Fruit fly (Drosophila melanogaster) Kc167 (cell line): ENCODE data around the gene bam.

Experiments
- Myc ChIP-seq: fragments of >200 bp; optimal IDR thresholded peaks from 2 replicates; lab custom pipeline; 2017; ENCODE audit warnings: missing external identifiers
- Sin3A ChIP-seq: fragments of >200 bp; optimal IDR thresholded peaks from 2 replicates; lab custom pipeline; 2018; ENCODE audit warnings: missing external identifiers
- h ChIP-seq: fragments of >200 bp; optimal IDR thresholded peaks from 3 replicates; lab custom pipeline; 2018; ENCODE audit warnings: missing external identifiers
- insv ChIP-seq: fragments of >200 bp; optimal IDR thresholded peaks from 3 replicates; lab custom pipeline; 2018; ENCODE audit warnings: missing external identifiers
- psq ChIP-seq: fragments of >200 bp; optimal IDR thresholded peaks from 2 replicates; lab custom pipeline; 2017; ENCODE audit warnings: missing external identifiers
- ttk ChIP-seq: sonication (Bioruptor generic); optimal IDR thresholded peaks from 2 replicates; lab custom pipeline; 2017; ENCODE audit warnings: missing external identifiers

The bam gene

DNA sequence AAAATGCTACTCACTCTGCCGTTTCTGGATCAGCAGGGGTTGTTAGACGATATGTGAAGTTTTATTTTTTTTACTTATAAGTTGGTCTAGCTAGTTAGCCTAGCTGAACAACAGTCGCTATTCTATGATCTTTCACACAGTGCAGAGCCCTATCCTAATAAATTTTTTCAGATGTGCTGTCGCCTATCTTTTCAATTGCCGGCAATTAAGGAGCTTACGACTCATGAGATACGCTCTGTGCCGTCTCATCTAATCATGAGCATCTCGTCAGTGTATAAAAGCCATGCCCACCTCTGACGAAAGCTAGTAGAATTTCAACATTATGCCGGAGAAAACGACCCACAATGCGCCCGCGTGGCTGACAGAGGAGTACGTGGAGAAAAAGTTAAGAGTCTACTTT lies 25.0 kb upstream of the bam start, which contains the start of the genes CG11889 and CG11891:
CG11889 (plus strand) TSS at position 301 of the 400 bp plus-strand sequence.
CG11891 (plus strand) TSS at position 301 of the 400 bp plus-strand sequence.
- TF ChIP-seq ttk (lab: Kevin White, UChicago) (no peak), h (lab: Kevin White, UChicago) (no peak), insv (lab: Kevin White, UChicago) (no peak), psq (lab: Kevin White, UChicago) (no peak), Sin3A (lab: Kevin White, UChicago) (no peak), Myc (lab: Kevin White, UChicago) (no peak)

DNA sequence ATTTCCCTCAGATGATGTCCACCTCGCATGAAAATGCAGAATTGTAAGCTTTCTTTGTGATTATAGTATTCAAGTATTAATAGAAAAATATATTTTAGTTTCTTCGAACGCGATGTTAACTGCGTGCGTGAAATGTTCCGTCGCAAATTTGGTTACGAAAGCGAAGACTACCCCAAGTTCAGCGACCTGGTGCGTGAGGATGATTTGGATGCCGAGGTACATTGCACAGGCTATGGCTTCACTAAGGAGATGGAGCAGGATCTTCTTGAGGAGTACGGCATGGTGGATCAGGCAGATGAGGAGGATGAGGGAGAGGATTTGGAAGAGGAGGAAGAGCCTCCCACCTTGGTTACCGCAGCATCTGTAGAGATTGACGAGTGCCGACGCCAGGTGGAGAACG lies 21.8 kb upstream of the bam start:
- no peak for TF ChIP-seq ttk (lab: Kevin White, UChicago)
- no peak for TF ChIP-seq insv (lab: Kevin White, UChicago)
- TF ChIP-seq psq (lab: Kevin White, UChicago), result no peak
- TF ChIP-seq Myc (lab: Kevin White, UChicago), result no peak
- TF ChIP-seq Sin3A (lab: Kevin White, UChicago), result no peak
- no peak for TF ChIP-seq h (lab: Kevin White, UChicago)

DNA sequence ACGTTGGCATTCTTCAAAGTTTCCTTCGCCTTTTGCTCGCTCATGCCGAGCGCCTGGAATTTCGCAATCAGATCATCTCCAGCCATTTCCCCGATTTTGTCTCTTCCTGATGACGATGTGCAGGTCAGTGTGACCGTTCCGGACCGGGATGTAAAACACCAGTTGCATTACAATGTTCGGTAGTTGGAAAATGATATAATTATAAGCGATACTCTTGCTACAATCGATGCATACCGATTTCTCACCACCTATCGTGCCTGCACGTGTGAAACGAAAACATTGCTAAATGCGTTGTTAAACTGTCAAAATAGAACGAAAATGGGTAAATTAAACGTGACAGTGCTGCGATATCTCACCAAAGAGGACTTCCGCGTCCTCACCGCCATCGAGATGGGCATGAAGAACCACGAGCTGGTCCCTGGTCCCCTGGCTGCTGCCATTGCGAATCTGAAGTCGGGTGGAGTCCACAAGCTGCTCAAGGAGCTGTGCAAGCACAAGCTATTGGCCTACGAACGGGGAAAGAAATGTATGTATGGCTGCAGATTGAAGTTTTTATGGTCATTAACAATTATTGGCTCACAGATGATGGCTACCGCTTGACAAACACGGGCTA lies 20.8 kb upstream of the bam start, which contains the start of the genes GlnRS and RIOK2:
GlnRS (minus strand) TSS at position 133 of the 613 bp plus-strand sequence.
RIOK2 (plus strand) TSS at position 256 of the 613 bp plus-strand sequence.
- TF ChIP-seq Sin3A (lab: Kevin White, UChicago) (no peak), psq (lab: Kevin White, UChicago) (no peak), h (lab: Kevin White, UChicago) (no peak), insv (lab: Kevin White, UChicago) (no peak), ttk (lab: Kevin White, UChicago) (no peak), Myc (lab: Kevin White, UChicago) (no peak)

DNA sequence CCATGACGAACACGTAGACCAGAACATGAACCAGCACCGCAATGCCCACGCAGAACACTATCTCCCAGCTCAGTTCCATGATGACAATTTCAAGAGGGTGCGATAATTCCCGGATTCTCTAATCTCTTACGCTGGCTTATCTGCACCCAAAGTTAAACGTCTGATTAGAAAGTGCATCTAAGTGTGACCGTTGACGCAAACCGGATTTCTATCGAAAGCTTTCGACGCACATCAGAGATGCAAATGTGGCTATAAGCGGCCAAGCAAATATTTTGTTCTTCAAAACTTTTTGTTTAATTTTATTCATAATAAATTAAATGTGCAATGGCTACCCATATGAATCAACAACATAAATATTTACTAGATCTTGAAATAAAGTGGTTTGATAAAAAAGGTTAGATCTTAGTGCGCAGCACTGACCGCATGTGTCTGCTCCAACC lies 17.4 kb upstream of the bam start, which contains the start of the genes Kdsr and CG11858:
Kdsr (minus strand) TSS at position 177 of the 440 bp plus-strand sequence.
CG11858 (plus strand) TSS at position 420 of the 440 bp plus-strand sequence.
- TF ChIP-seq Myc (lab: Kevin White, UChicago) (no peak), psq (lab: Kevin White, UChicago) (no peak), h (lab: Kevin White, UChicago) (no peak), insv (lab: Kevin White, UChicago) (no peak), ttk (lab: Kevin White, UChicago) (no peak), Sin3A (lab: Kevin White, UChicago) (no peak)

DNA sequence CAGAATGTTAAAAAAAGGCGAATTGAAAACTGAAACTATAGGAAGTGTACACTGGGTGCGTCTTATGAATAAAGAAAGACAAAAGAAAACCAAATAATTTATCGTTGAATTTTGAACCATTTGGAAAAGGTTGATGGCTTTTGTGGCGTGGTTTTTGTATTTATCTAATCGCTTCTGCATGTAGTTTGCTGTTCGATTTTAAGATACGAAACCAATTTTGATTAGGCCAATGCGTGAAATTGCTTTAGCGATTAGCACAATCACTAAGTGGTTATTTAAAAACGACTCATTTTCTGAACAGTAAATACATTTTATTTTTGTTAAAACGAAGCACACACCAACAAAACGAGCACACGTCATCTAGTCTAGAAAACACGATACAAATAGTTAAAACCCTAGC lies 15.8 kb upstream of the bam start:
- TF ChIP-seq Sin3A (lab: Kevin White, UChicago) (no peak), insv (lab: Kevin White, UChicago) (no peak), h (lab: Kevin White, UChicago) (no peak), psq (lab: Kevin White, UChicago) (no peak), Myc (lab: Kevin White, UChicago) (no peak), ttk (lab: Kevin White, UChicago) (no peak)

DNA sequence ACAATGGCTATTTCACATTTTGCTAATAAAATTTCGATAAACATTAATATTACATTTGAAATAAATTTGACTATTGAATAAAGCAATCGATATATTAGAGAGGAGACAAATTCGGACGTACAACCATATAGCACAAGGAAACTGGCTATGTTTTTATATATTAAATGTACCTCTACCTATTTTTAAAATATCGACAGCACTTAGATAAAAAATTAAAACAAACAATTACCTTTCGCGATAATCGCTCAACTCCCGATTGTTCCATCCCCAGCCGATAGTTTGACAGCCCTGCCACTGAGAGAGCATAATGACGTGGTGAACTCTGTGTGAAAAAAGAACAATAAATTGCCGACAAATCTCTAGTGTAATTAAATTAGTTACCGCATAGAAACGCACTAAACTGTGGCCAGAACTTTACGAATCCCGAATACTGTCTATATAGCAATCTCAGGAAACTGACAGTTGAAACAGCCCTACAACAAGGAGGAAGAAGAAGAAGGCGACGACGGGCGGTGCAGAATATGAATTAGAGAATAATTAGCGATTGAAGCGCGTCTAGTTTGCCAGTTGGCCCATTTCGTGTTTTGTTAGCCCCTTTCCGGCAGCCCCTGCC lies 13.8 kb upstream of the bam start, which contains the start of gene CG11857:
CG11857 (plus strand) TSS at position 271 of the 613 bp plus-strand sequence.
- TF ChIP-seq psq (lab: Kevin White, UChicago), result no peak
- TF ChIP-seq insv (lab: Kevin White, UChicago), result no peak
- TF ChIP-seq ttk (lab: Kevin White, UChicago), result no peak
- no peak for TF ChIP-seq Myc (lab: Kevin White, UChicago)
- TF ChIP-seq Sin3A (lab: Kevin White, UChicago), result no peak
- no peak for TF ChIP-seq h (lab: Kevin White, UChicago)

DNA sequence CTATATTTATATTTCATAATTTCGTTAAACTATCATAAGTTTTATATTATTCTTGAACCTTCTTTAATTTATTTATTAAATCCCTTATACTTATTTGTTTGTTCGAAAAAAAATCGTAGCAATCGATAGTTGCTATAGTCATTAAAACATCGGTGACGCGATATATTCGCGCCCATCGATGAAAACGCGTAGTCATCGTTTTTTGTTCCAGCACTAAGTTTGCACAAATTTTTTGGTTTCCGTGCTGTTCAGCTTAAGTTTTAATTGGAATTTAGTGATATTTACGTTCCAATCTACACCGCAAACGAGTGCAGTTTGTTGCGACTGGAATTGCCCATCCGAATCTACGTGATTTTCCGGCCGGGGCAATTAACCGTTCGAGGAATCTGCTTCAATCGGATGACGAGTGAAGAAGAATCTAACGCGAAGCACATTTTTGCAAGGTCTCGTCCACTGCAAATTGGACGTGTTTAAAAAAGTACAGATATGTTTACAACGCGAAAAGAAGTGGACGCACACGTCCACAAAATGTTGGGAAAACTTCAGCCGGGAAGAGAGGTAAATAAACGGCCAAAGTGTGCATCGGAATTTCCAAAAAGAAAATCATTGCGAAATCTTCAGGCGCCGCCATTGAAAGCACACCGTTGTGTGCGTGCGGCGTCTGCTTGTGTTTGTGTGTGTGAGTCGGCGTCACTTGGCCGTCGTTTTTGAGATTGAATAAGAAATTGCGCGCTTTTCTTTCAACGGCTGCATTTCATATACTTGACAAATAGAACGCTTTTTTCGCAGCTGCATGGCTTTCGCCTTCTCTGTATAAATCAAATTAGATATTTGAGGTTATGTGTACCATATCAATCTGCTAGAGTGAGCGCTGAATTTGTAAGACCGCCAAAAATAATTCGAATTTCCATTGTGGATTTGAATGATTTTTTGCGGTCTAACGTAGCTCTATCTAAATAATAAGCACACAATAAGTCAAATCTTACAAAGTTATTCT lies 4.5 kb upstream of the bam start, which contains the start of gene Nup358:
Nup358 (plus strand) TSS at position 204 of the 997 bp plus-strand sequence.
- no peak for TF ChIP-seq insv (lab: Kevin White, UChicago)
- TF ChIP-seq h (lab: Kevin White, UChicago), result no peak
- no peak for TF ChIP-seq ttk (lab: Kevin White, UChicago)
- TF ChIP-seq psq (lab: Kevin White, UChicago), result no peak
- no peak for TF ChIP-seq Myc (lab: Kevin White, UChicago)
- TF ChIP-seq Sin3A (lab: Kevin White, UChicago), result no peak

DNA sequence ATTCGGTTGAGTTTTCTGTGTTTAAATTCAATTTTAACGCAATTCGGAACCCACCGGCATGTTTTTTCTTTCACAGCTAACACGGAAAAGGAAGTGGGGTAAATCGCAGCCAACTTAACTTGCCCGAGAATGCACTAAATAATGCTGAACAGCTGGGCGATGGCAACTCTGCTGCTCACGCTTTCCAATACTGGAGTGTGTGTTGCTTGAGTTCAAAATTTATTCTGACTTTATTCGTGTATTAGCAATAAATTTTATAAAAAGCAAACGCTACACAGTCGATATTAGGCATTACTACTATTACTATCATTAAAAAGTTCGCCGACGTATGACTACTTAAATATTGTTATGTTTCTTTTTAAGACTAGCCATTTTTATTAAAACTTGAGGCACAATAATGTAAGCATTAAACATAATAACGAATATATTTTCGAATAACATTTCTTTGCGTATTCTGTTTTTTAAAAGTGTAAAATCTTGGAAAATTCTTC lies 2.5 kb upstream of the bam start, which contains the start of the genes RpS27 and Nup37:
RpS27 (minus strand) TSS at position 136 of the 491 bp plus-strand sequence.
Nup37 (plus strand) TSS at position 280 of the 491 bp plus-strand sequence.
- no peak for TF ChIP-seq ttk (lab: Kevin White, UChicago)
- no peak for TF ChIP-seq Sin3A (lab: Kevin White, UChicago)

DNA sequence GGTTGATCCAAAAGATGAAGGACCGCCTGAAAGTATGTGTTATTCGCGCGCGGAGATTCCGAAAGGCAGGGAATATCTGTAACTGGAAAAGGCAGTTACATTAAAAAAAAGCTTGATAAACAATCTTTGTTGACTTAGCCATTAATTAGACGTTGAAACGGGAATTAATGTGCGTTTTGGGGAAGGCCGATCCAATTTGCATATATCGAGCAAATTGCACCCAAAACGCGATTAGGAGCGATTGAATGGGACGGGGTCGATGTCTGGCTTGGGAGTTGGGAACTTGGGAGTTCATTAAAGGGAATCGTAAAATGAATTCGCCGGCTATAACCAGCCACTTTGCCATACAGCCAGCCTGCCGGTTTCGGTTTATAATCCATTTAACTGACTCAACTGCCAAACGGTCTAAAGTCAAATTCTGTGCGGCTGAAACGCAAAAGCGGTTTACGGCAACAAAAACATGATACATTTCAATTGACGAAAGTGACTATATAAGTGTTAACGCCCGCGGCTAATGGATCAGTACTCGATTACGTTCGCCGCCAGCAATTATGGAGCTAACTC lies 3.3 kb downstream of the bam start, which contains the start of gene CG11854:
CG11854 (plus strand) TSS at position 514 of the 564 bp plus-strand sequence.
- TF ChIP-seq insv (lab: Kevin White, UChicago), result no peak
- TF ChIP-seq Myc (lab: Kevin White, UChicago), result no peak
- TF ChIP-seq Sin3A (lab: Kevin White, UChicago), result no peak
- no peak for TF ChIP-seq psq (lab: Kevin White, UChicago)
- TF ChIP-seq ttk (lab: Kevin White, UChicago), result no peak
- TF ChIP-seq h (lab: Kevin White, UChicago), result no peak
